Fruit fly (Drosophila melanogaster) S2 (cell line): ENCODE results near the gene CG9917.
A peak's percentile ranks its signal among the peaks of the same experiment; 100 is the strongest.

Source experiments
- CG8478 ChIP-seq: fragments of >200 bp; optimal IDR thresholded peaks from 2 replicates; lab custom pipeline; 2018
- CTCF ChIP-seq, 2 experiments: fragments of >200 bp; optimal IDR thresholded peaks; 2 replicates each; lab custom pipeline; 2018

The CG9917 gene

DNA sequence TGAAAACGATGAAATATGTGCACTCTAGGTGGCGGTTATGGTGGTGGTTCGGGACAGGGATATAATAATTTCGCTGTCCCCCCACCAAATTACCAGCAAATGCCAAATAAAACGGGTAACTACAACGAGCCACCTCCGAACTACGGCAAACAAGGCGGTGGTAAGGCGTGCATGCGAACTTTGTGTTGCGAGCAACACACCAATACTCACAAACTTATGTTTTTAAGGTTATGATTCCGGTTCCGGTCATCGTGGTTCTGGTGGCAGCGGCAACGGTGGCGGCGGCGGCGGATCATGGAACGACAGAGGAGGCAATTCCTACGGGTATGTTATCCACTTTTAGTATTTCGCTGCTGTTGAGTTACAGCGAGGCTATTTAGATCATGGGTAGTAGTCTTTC is 34.0 kb downstream of the CG9917 start:
- TF ChIP-seq CG8478 (no peak), CTCF (optimal IDR thresholded peaks at IDR 0.05; lab: Kevin White, UChicago) (no peak)

DNA sequence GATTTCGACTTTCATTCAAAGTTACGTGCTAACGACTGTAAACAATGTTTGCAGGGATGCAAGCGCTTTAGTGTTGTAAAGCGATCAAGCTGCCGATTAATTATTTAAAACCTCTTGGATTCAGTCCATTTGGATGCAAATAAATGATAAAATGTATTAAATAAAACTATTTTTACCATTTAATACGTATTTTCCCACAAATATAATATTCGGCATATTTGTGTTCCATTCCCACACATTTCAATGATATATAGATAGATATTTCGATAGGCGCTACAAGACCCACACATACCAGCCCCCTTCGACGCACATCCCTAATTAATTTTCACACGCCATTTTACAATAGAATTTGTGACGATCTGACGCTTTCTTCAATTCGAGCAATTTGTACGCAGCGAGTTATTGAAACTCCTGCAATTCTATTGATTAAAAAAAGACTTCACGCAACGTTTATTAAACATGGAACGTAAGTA is 34.5 kb downstream of the CG9917 start, which contains the start of the genes CG32576 and caz:
TSS of gene CG32576 (minus strand) at position 42 of the 473 bp plus-strand sequence.
TSS of gene caz (plus strand) at position 319 of the 473 bp plus-strand sequence.
- TF ChIP-seq CTCF (optimal IDR thresholded peaks at IDR 0.05; lab: Kevin White, UChicago) = no peak
- no peak for TF ChIP-seq CG8478

dm6 chrX:16286083-16286666 is 36.9 kb downstream of the CG9917 start, which contains the start of gene UQCR-14:
Gene UQCR-14, plus strand, starts transcription at chrX:16286288.
- TF ChIP-seq CTCF (optimal IDR thresholded peaks at IDR 0.05; lab: Kevin White, UChicago) (peak in 1 of 2 experiments; percentile 7), CG8478 (no peak)

DNA sequence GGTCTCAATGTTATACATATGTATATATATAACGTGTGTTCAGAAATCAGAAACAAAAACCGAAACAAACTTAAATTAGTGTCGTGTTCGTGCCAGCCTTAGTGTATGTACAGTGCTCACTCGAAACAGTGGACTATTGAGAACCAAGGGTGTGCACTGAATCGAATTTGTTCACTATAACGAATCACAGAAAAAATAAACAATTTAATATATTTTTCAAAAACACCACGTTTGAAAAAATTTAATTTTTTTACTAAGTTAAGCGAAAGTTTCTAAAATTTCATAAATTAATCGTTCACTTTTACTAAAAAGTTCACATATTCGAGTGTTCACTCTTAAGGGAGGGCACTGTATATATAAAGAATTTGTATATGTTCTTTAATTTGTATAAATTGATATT is 37.8 kb downstream of the CG9917 start:
- TF ChIP-seq CTCF (optimal IDR thresholded peaks at IDR 0.05; lab: Kevin White, UChicago) = no peak
- no peak for TF ChIP-seq CG8478

DNA sequence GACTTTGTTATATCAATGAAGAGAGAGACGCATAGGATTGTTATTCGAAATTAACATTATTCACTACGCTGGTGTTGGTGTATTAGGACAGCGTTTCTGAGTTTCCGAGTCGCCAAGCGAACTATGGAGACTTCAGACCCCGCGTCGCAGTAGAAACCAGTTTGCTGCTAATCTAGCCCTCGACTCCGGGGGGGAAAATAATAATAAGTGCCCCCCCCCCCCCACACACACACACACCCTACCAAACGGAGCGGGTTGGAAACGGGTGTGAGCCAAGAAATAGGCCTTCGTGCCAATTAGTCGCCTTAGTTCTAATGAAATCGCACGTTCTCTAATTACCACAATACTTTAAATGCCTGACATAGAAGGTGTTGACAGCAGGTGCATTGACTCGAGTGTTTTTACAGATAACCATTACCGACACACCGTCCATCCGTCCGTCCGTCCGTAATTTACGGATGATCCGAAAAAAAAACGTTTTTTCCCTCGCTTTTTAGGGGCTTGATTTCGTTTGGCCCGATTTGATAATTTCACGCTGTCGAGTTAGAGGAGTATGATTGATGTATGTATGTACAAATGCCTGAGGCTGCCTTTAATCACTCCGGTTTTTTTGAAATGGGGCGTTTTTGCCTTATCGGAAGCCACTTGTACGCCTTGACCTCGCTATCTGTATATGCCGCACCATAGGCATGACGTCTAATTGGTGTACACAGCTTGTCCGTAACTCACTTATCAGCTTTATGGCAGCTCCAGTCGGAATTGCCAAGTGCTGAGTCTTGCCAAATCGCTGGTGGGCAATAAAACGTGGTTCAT is 41.1 kb downstream of the CG9917 start:
- no peak for TF ChIP-seq CG8478
- no peak for TF ChIP-seq CTCF (optimal IDR thresholded peaks at IDR 0.05; lab: Kevin White, UChicago)

DNA sequence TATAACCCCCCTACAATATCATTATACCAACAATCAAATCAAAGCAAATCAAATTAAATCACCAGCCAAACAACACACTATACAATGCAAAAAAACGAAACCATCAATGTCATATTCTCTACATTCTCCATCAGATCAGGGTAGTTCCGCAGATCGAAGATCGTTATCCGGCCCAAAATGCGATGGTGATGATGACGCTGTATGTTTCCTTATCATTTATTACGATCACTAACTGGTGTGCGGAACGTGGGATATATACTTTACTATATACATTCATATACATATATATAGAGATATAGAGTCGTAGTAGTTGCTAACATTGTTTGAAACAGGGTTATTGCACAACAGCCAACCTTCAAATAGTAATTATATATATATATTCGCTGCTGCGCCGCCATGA is 41.7 kb downstream of the CG9917 start:
- TF ChIP-seq CTCF (optimal IDR thresholded peaks at IDR 0.05; lab: Kevin White, UChicago) (no peak), CG8478 (no peak)

DNA sequence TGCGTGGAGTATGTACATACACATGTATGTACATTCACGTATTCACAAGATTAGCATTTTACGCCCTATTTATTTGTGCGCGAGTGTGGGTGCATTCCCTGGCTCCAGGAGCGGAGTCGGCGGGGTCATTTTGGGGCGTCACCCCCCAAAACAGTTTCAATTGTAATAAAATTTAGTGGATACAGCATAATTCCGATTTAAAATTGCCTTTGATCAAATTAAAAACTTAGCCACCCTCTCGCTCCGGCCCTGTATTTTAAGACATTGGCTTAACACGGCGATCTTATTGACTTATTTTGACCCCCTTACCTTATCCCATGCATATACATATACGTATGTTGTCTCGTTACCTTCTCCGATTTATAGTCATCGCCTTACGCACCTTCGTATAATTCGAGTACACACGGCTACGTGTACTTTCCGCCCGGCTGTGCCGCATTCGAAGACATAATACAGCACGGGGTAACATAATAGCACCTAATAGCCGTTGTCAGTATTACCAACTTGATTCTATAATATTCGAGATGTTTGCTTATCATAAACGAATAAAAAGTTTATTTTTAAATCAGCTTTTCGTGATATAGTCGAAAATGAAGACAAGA is 43.6 kb downstream of the CG9917 start:
- TF ChIP-seq CTCF (optimal IDR thresholded peaks at IDR 0.05; lab: Kevin White, UChicago) (no peak), CG8478 (no peak)

- TF ChIP-seq CG8478 (no peak), CTCF (optimal IDR thresholded peaks at IDR 0.05; lab: Kevin White, UChicago) (no peak)
These were observed 44.2 kb downstream of the CG9917 start for dm6 chrX:16278783-16279182.

DNA sequence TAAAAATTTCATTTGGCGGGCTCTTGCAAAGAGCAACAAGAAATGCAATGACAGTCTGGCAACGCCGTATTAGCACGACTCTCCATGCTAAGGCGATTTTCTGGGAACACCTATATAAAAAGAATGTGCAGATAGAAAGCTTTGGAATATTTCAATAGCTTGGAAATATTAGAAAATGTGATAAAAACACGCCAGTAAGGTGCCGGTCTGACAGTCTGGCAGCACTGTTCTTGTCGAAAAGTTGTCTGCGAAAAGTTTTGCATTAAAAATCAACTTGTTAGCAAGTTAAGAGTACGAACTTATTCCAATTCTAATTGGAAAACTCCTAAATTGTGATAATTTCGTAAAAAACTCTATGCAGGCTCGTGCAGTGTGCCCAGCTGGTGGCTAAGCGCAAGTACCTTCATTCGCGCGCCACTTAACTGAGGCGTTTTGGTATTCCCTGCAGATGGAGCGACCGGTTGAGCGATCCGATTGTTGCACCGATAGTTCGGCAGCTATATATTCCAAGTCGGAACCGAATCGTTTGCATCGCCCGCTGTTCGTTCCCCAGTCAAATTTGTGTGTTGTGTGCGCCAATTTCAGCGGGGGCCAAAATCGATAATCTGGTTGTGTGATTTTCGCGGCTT is 45.0 kb downstream of the CG9917 start, which contains the start of gene eas:
TSS of gene eas (plus strand) at position 451 of the 629 bp plus-strand sequence.
- TF ChIP-seq CTCF (optimal IDR thresholded peaks at IDR 0.05; lab: Kevin White, UChicago) (peak; percentile 20 to 36), CG8478 (no peak)

DNA sequence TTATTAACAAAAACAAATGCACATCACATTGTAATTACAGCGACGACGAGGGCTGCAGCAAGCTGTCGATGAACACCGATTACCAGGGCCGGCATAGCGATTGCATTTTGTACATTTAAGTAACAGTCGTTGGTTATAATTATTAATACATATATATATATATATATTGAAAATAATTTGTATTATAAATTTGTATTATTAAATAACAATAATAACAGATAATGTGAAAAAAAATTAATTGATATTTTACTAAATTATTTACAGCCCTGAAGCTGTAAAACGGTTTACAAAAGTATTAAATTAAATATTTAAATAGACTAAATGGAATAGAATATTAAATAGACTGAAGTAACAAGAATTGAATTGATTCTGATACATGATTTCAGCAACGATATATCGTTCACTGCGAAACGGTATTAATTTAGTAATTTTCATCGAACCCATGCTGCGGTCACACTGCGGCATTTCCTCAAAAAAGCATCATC is 47.1 kb downstream of the CG9917 start, which contains the start of the genes kat80 and Prosalpha4:
TSS of gene kat80 (minus strand) at position 327 of the 485 bp plus-strand sequence.
TSS of gene Prosalpha4 (plus strand) at position 417 of the 485 bp plus-strand sequence.
- TF ChIP-seq CG8478 (no peak), CTCF (optimal IDR thresholded peaks at IDR 0.05; lab: Kevin White, UChicago) (no peak)

dm6 chrX:16275168-16275853 is 47.7 kb downstream of the CG9917 start:
- no peak for TF ChIP-seq CTCF (optimal IDR thresholded peaks at IDR 0.05; lab: Kevin White, UChicago)
- TF ChIP-seq CG8478 = no peak
